Worm (Caenorhabditis elegans) whole organism, L2 larva: ENCODE measurements around the gene ins-11.

Experiments used
- C34F6.9 ChIP-seq: fragments of 150-350 bp; optimal IDR thresholded peaks from 2 replicates; lab custom pipeline; 2014; ENCODE audit warnings: missing biosample characterization, missing genetic modification characterization
- alr-1 ChIP-seq: fragments of 150-350 bp; optimal IDR thresholded peaks from 2 replicates; lab custom pipeline; 2014; ENCODE audit warnings: missing biosample characterization, missing genetic modification characterization
- ceh-82 ChIP-seq: fragments of 150-350 bp; optimal IDR thresholded peaks from 2 replicates; lab custom pipeline; 2014; ENCODE audit warnings: missing biosample characterization, missing genetic modification characterization
- egl-27 ChIP-seq: sonication (generic microtip); optimal IDR thresholded peaks from 3 replicates; lab custom pipeline; 2017; ENCODE audit warnings: missing biosample characterization, missing genetic modification reagents, missing genetic modification characterization
- elt-3 ChIP-seq: sonication (generic microtip); optimal IDR thresholded peaks from 2 replicates; lab custom pipeline; 2017; ENCODE audit warnings: missing biosample characterization, missing genetic modification characterization
- gmeb-1 ChIP-seq: fragments of 150-350 bp; optimal IDR thresholded peaks from 2 replicates; lab custom pipeline; 2014; ENCODE audit warnings: missing biosample characterization, missing genetic modification characterization
- lin-39 ChIP-seq: fragments of 150-350 bp; optimal IDR thresholded peaks from 2 replicates; lab custom pipeline; 2014; ENCODE audit warnings: missing biosample characterization, missing genetic modification reagents, missing genetic modification characterization
- mab-5 ChIP-seq: fragments of 150-350 bp; optimal IDR thresholded peaks from 2 replicates; lab custom pipeline; 2014; ENCODE audit warnings: missing biosample characterization, missing genetic modification characterization
- nhr-11 ChIP-seq: fragments of 150-350 bp; optimal IDR thresholded peaks from 2 replicates; lab custom pipeline; 2014; ENCODE audit warnings: missing biosample characterization, missing genetic modification characterization
- nhr-12 ChIP-seq: fragments of 150-350 bp; optimal IDR thresholded peaks from 2 replicates; lab custom pipeline; 2014; ENCODE audit warnings: missing biosample characterization, missing genetic modification characterization
- nhr-6 ChIP-seq: fragments of 150-350 bp; optimal IDR thresholded peaks from 2 replicates; lab custom pipeline; 2014; ENCODE audit warnings: missing biosample characterization, missing genetic modification characterization
- skn-1 ChIP-seq: sonication (generic microtip); optimal IDR thresholded peaks from 2 replicates; lab custom pipeline; 2017; ENCODE audit warnings: missing biosample characterization, missing genetic modification characterization
- unc-39 ChIP-seq: fragments of 150-350 bp; optimal IDR thresholded peaks from 2 replicates; lab custom pipeline; 2014; ENCODE audit warnings: missing biosample characterization, missing genetic modification characterization
- zag-1 ChIP-seq: fragments of 150-350 bp; optimal IDR thresholded peaks from 2 replicates; lab custom pipeline; 2014; ENCODE audit warnings: missing biosample characterization, missing genetic modification characterization

ce11 chrII:5594210-5594764 is 37.8 kb downstream of the ins-11 start, which contains the start of gene ttc-4:
- TF ChIP-seq gmeb-1 (tag; lab: Kevin White, UChicago) (no peak), elt-3 (no peak), unc-39 (tag; lab: Kevin White, UChicago) (no peak), nhr-11 (tag; lab: Kevin White, UChicago) (no peak), nhr-12 (tag; lab: Kevin White, UChicago) (no peak), egl-27 (tag; lab: Kevin White, UChicago) (no peak), zag-1 (no peak), alr-1 (tag; lab: Kevin White, UChicago) (no peak), nhr-6 (tag; lab: Kevin White, UChicago) (no peak), C34F6.9 (tag; lab: Kevin White, UChicago) (peak; percentile 68), ceh-82 (tag; lab: Kevin White, UChicago) (no peak), lin-39 (tag; lab: Kevin White, UChicago) (no peak), skn-1 (tag; lab: Kevin White, UChicago) (no peak), mab-5 (tag; lab: Kevin White, UChicago) (no peak)
